Fruit fly (Drosophila melanogaster): ENCODE data around the gene CG2260.

The CG2260 gene

dm6 chrX:8143537-8143936 is 22.6 kb upstream of the CG2260 start, which contains the start of gene CG17982 (continued):
- peak; percentile 74 for TF ChIP-seq NK7.1 (GFP tag; optimal IDR thresholded peaks at IDR 0.05)
- peak; percentile 64; the same call in 2 of the 3 replicates for TF ChIP-seq H15 (GFP tag; IDR thresholded peaks at IDR 0.05)
- TF ChIP-seq CG17359 (tag; optimal IDR thresholded peaks at IDR 0.05): peak; percentile 92
- TF ChIP-seq tap (tag; optimal IDR thresholded peaks at IDR 0.05): peak; percentile 83
- TF ChIP-seq BEAF-32 (GFP tag; optimal IDR thresholded peaks at IDR 0.05): peak; percentile 32
- no peak for TF ChIP-seq Doc2 (GFP tag; IDR thresholded peaks at IDR 0.05)
- TF ChIP-seq CG9817 (tag; optimal IDR thresholded peaks at IDR 0.05): peak; percentile 89
- peak; percentile 81 for TF ChIP-seq CG3847 (GFP tag; IDR thresholded peaks at IDR 0.05)
- TF ChIP-seq bigmax (GFP tag; optimal IDR thresholded peaks at IDR 0.05): peak; percentile 92
- TF ChIP-seq fd102C (GFP tag; optimal IDR thresholded peaks at IDR 0.05): no peak
- TF ChIP-seq Hmr (GFP tag; optimal IDR thresholded peaks at IDR 0.05): no peak
- TF ChIP-seq sr (GFP tag; IDR thresholded peaks at IDR 0.05): no peak
- TF ChIP-seq CG14710 (tag; optimal IDR thresholded peaks at IDR 0.05): peak; percentile 83
- peak; percentile 27 for TF ChIP-seq pfk (GFP tag; optimal IDR thresholded peaks at IDR 0.05)
- peak; percentile 82 for TF ChIP-seq Six4 (GFP tag; optimal IDR thresholded peaks at IDR 0.05)
- peak; percentile 79 for TF ChIP-seq ATbp (GFP tag; optimal IDR thresholded peaks at IDR 0.05)
- peak; percentile 82 for TF ChIP-seq CG15601 (tag; optimal IDR thresholded peaks at IDR 0.05)
- no peak for TF ChIP-seq CG2199 (GFP tag; IDR thresholded peaks at IDR 0.05)
- no peak for TF ChIP-seq CG8478 (optimal IDR thresholded peaks at IDR 0.05)
- TF ChIP-seq fd96Cb (tag; optimal IDR thresholded peaks at IDR 0.05): peak; percentile 81
- TF ChIP-seq CG33557 (GFP tag; optimal IDR thresholded peaks at IDR 0.05): peak; percentile 81
- peak; percentile 72 for TF ChIP-seq CG8089 (GFP tag; optimal IDR thresholded peaks at IDR 0.05)
- peak; percentile 68 for TF ChIP-seq ttk (GFP tag; IDR thresholded peaks at IDR 0.05)
- peak; percentile 5 for TF ChIP-seq ac (GFP tag; optimal IDR thresholded peaks at IDR 0.05)
- peak; percentile 64 for TF ChIP-seq CG30020 (tag; optimal IDR thresholded peaks at IDR 0.05)
- TF ChIP-seq CG6654 (GFP tag; optimal IDR thresholded peaks at IDR 0.05): peak; percentile 45
- peak; percentile 69 for TF ChIP-seq CG12104 (GFP tag; optimal IDR thresholded peaks at IDR 0.05)
- TF ChIP-seq GATAe (GFP tag; conservative IDR thresholded peaks at IDR 0.05): no peak
- peak; percentile 20; the same call in 1 of the 2 replicates for TF ChIP-seq ssp (GFP tag; IDR thresholded peaks at IDR 0.05)
- TF ChIP-seq zf30C (GFP tag; optimal IDR thresholded peaks at IDR 0.05): peak; percentile 7
- TF ChIP-seq Ets65A (GFP tag): peak; percentile 97
- peak; percentile 74 for TF ChIP-seq pho (GFP tag; optimal IDR thresholded peaks at IDR 0.05)
- peak; percentile 53 for TF ChIP-seq croc (GFP tag; conservative IDR thresholded peaks at IDR 0.05)
- TF ChIP-seq sqz (GFP tag; optimal IDR thresholded peaks at IDR 0.05): peak; percentile 89
- TF ChIP-seq CG13287 (GFP tag; IDR thresholded peaks at IDR 0.05; ENCODE audit: partially characterized antibody): no peak; the same call in 1 of the 2 replicates
- no peak for TF ChIP-seq oc (tag; optimal IDR thresholded peaks at IDR 0.05)
- peak; percentile 77 for TF ChIP-seq CG18619 (GFP tag; optimal IDR thresholded peaks at IDR 0.05)
- no peak for TF ChIP-seq HmgD (GFP tag; optimal IDR thresholded peaks at IDR 0.05)
- TF ChIP-seq stc (GFP tag; IDR thresholded peaks at IDR 0.05): peak; percentile 74
- TF ChIP-seq CG11560 (tag; IDR thresholded peaks at IDR 0.05): peak; percentile 37; the same call in 1 of the 3 replicates
- peak; percentile 77 for TF ChIP-seq Ssrp (tag; optimal IDR thresholded peaks at IDR 0.05)
- TF ChIP-seq CG6791 (GFP tag; IDR thresholded peaks at IDR 0.05; ENCODE audit: partially characterized antibody): no peak
- TF ChIP-seq fu2 (GFP tag; optimal IDR thresholded peaks at IDR 0.05): peak; percentile 85
- no peak for TF ChIP-seq h (optimal IDR thresholded peaks at IDR 0.05)
- TF ChIP-seq B-H2 (GFP tag; optimal IDR thresholded peaks at IDR 0.05): peak; percentile 91
- no peak for TF ChIP-seq Sox100B (GFP tag; optimal IDR thresholded peaks at IDR 0.05)
- TF ChIP-seq Dfd (GFP tag; optimal IDR thresholded peaks at IDR 0.05): no peak
- TF ChIP-seq psq (GFP tag; optimal IDR thresholded peaks at IDR 0.05): peak; percentile 94
- TF ChIP-seq toy (GFP tag; IDR thresholded peaks at IDR 0.05): 0 out of 2 replicates have a peak, but pooled peaks have one; percentile 34
- TF ChIP-seq emc (GFP tag; optimal IDR thresholded peaks at IDR 0.05): peak; percentile 51
- TF ChIP-seq D19A (tag; optimal IDR thresholded peaks at IDR 0.05): peak; percentile 77
- TF ChIP-seq lmd (GFP tag; IDR thresholded peaks at IDR 0.05): peak; percentile 79

Data from whole organism, embryonic.